Worm (Caenorhabditis elegans): ENCODE results near the gene Y38E10A.35.

ce11 chrII:12617586-12617985, 44.9 kb upstream of the Y38E10A.35 start, which contains the start of gene nspe-3:
- TF ChIP-seq ama-1 (optimal IDR thresholded peaks at IDR 0.05) (no peak), sea-1 (GFP tag; conservative IDR thresholded peaks at IDR 0.05) (no peak), flt-1 (GFP tag; IDR thresholded peaks at IDR 0.05) (no peak)
